Worm (Caenorhabditis elegans): ENCODE data around the gene Y39B6A.25.

- no peak for TF ChIP-seq sdz-38 (tag; optimal IDR thresholded peaks at IDR 0.05)
- TF ChIP-seq mel-28 (tag; optimal IDR thresholded peaks at IDR 0.05; ENCODE audit: borderline replicate concordance), result no peak
- no peak for TF ChIP-seq athp-1 (tag; optimal IDR thresholded peaks at IDR 0.05)
- TF ChIP-seq attf-3 (GFP tag; conservative IDR thresholded peaks at IDR 0.05), result no peak
- TF ChIP-seq pha-4 (tag; optimal IDR thresholded peaks at IDR 0.05), result no peak
- TF ChIP-seq unc-62 (GFP tag; optimal IDR thresholded peaks at IDR 0.05), result no peak
- TF ChIP-seq nhr-179 (tag; optimal IDR thresholded peaks at IDR 0.05), result no peak
- TF ChIP-seq ztf-3 (GFP tag; optimal IDR thresholded peaks at IDR 0.05), result no peak
- TF ChIP-seq K12H6.12 (tag; optimal IDR thresholded peaks at IDR 0.05), result no peak
- no peak for TF ChIP-seq let-607 (tag; optimal IDR thresholded peaks at IDR 0.05)
- TF ChIP-seq egl-44 (GFP tag; IDR thresholded peaks at IDR 0.05), result no peak
Observed at ce11 chrV:18990958-18991357, 35.3 kb upstream of the Y39B6A.25 start.

Data from whole organism, young adult.